Fruit fly (Drosophila melanogaster): ENCODE results near the gene CG14316.
A peak's percentile ranks its signal among the peaks of the same experiment; 100 is the strongest.

Gene CG14316

dm6 chr3R:18121385-18122151 lies 30.4 kb upstream of the CG14316 start (continued):
- peak; percentile 37 for TF ChIP-seq pros (GFP tag; optimal IDR thresholded peaks at IDR 0.05)

- TF ChIP-seq CG12769 (tag; optimal IDR thresholded peaks at IDR 0.05) (peak; percentile 62), Vsx1 (GFP tag; optimal IDR thresholded peaks at IDR 0.05) (no peak), CG8388 (GFP tag; optimal IDR thresholded peaks at IDR 0.05) (peak; percentile 57), Eip74EF (GFP tag; optimal IDR thresholded peaks at IDR 0.05) (no peak), nerfin-2 (GFP tag; IDR thresholded peaks at IDR 0.05; ENCODE audit: partially characterized antibody) (no peak), CG11085 (GFP tag; IDR thresholded peaks at IDR 0.05) (peak; percentile 91), CG4404 (GFP tag; IDR thresholded peaks at IDR 0.05) (peak; percentile 96), sr (GFP tag; IDR thresholded peaks at IDR 0.05) (peak; percentile 93), sd (tag; optimal IDR thresholded peaks at IDR 0.05) (no peak), repo (GFP tag; optimal IDR thresholded peaks at IDR 0.05) (peak; percentile 78), CG12942 (GFP tag; optimal IDR thresholded peaks at IDR 0.05) (peak; percentile 68), Doc2 (GFP tag; IDR thresholded peaks at IDR 0.05) (no peak; the same call in 1 of the 2 replicates), Oaz (GFP tag; IDR thresholded peaks at IDR 0.05) (no peak; the same call in 1 of the 2 replicates), Hmx (GFP tag; optimal IDR thresholded peaks at IDR 0.05) (no peak), CG6813 (GFP tag; optimal IDR thresholded peaks at IDR 0.05) (peak; percentile 72), Nf-YA (GFP tag; IDR thresholded peaks at IDR 0.05) (peak; percentile 78), Med (GFP tag) (peak; percentile 99), CG6272 (GFP tag; IDR thresholded peaks at IDR 0.05) (peak; percentile 91), dm (GFP tag; optimal IDR thresholded peaks at IDR 0.05) (peak; percentile 59), Ets97D (GFP tag; optimal IDR thresholded peaks at IDR 0.05) (peak; percentile 71), CG10565 (GFP tag; optimal IDR thresholded peaks at IDR 0.05) (no peak), Nf-YB (GFP tag; optimal IDR thresholded peaks at IDR 0.05) (peak; percentile 9), Sox102F (GFP tag; optimal IDR thresholded peaks at IDR 0.05) (peak; percentile 73), CG2712 (tag; optimal IDR thresholded peaks at IDR 0.05) (peak; percentile 93), CG2116 (GFP tag; optimal IDR thresholded peaks at IDR 0.05) (no peak), CG10543 (GFP tag; optimal IDR thresholded peaks at IDR 0.05) (peak; percentile 51), pnt (GFP tag; optimal IDR thresholded peaks at IDR 0.05) (peak; percentile 95), CG18011 (GFP tag; optimal IDR thresholded peaks at IDR 0.05) (no peak), ATbp (GFP tag; optimal IDR thresholded peaks at IDR 0.05) (peak; percentile 53), Xrp1 (GFP tag; IDR thresholded peaks at IDR 0.05) (peak; percentile 94), sisA (GFP tag; IDR thresholded peaks at IDR 0.05) (peak; percentile 92), Dfd (GFP tag; optimal IDR thresholded peaks at IDR 0.05) (no peak), dimm (GFP tag; IDR thresholded peaks at IDR 0.05) (peak; percentile 73), bcd (GFP tag; optimal IDR thresholded peaks at IDR 0.05) (peak; percentile 76), CG16779 (GFP tag; IDR thresholded peaks at IDR 0.05) (peak; percentile 83; the same call in 1 of the 2 replicates), sens (GFP tag) (peak; percentile 97), CG7357 (GFP tag; IDR thresholded peaks at IDR 0.05) (peak; percentile 85), dmrt99B (tag; optimal IDR thresholded peaks at IDR 0.05) (peak; percentile 78), gsb-n (tag; optimal IDR thresholded peaks at IDR 0.05) (peak; percentile 31), bab2 (GFP tag; optimal IDR thresholded peaks at IDR 0.05) (peak; percentile 72), CG1024 (GFP tag; IDR thresholded peaks at IDR 0.05) (peak; percentile 75), croc (GFP tag; conservative IDR thresholded peaks at IDR 0.05) (peak; percentile 89), CG10366 (GFP tag; IDR thresholded peaks at IDR 0.05) (peak; percentile 90), exex (tag; optimal IDR thresholded peaks at IDR 0.05) (no peak), CG15073 (GFP tag; optimal IDR thresholded peaks at IDR 0.05) (peak; percentile 24), Usf (GFP tag; optimal IDR thresholded peaks at IDR 0.05) (peak; percentile 76)
Measured at dm6 chr3R:18125023-18125630, 26.8 kb upstream of the CG14316 start.

Data from whole organism, embryonic.